Fruit fly (Drosophila melanogaster) whole organism, wandering third instar larva: ENCODE data around the gene CG7329.

ENCODE experiments used
- Sp1 ChIP-seq: fragments of 200-800 bp; sonication (Bioruptor generic); optimal IDR thresholded peaks from 3 replicates; lab custom pipeline; 2019; ENCODE audit warnings: missing biosample characterization, mild to moderate bottlenecking, missing genetic modification characterization, moderate library complexity
- lola ChIP-seq: fragments of >200 bp; optimal IDR thresholded peaks from 2 replicates; lab custom pipeline; 2017; ENCODE audit warnings: missing biosample characterization, missing genetic modification characterization
- sage ChIP-seq: fragments of 200-800 bp; sonication (Bioruptor generic); optimal IDR thresholded peaks from 2 replicates; lab custom pipeline; 2016; ENCODE audit warnings: missing biosample characterization, mild to moderate bottlenecking, missing genetic modification characterization
- usp ChIP-seq: fragments of >200 bp; optimal IDR thresholded peaks from 2 replicates; lab custom pipeline; 2017; ENCODE audit warnings: missing biosample characterization, missing genetic modification characterization

dm6 chr2L:10661490-10662240 lies 23.4 kb upstream of the CG7329 start, which contains the start of gene CG31871:
- TF ChIP-seq lola (GFP tag; lab: Kevin White, UChicago) (no peak), Sp1 (GFP tag; lab: Kevin White, UChicago) (no peak), usp (GFP tag; lab: Kevin White, UChicago) (no peak), sage (GFP tag; lab: Kevin White, UChicago) (no peak)
